Worm (Caenorhabditis elegans) whole organism, young adult: ENCODE data around the gene srh-174.

Source experiments
- B0019.2 ChIP-seq: fragments of 200-800 bp; sonication (Bioruptor generic); conservative IDR thresholded peaks from 2 replicates; pipeline ENCODE4 v1.3.6; 2022; ENCODE audit warnings: missing genetic modification reagents, missing genetic modification characterization, missing compliant biosample characterization
- B0336.3 ChIP-seq: fragments of 200-800 bp; sonication (Bioruptor generic); IDR thresholded peaks from 2 replicates; pipeline ENCODE4 v1.3.6; 2022; ENCODE audit warnings: missing genetic modification characterization, missing compliant biosample characterization
- F23B12.7 ChIP-seq: sonication (generic microtip); optimal IDR thresholded peaks from 2 replicates; lab custom pipeline; 2017; ENCODE audit warnings: missing genetic modification characterization, mild to moderate bottlenecking, missing compliant biosample characterization, antibody characterized with exemption, moderate library complexity; ENCODE audit not compliant: insufficient read depth
- F49E8.2 ChIP-seq: sonication (generic microtip); optimal IDR thresholded peaks from 3 replicates; lab custom pipeline; 2017; ENCODE audit warnings: missing genetic modification characterization, mild to moderate bottlenecking, missing compliant biosample characterization, antibody characterized with exemption, moderate library complexity; ENCODE audit not compliant: insufficient read depth
- K11D2.4 ChIP-seq: fragments of 200-800 bp; sonication (Bioruptor generic); IDR thresholded peaks from 2 replicates; pipeline ENCODE4 v1.3.6; 2022; ENCODE audit warnings: missing genetic modification reagents, missing genetic modification characterization, missing compliant biosample characterization
- T26A5.8 ChIP-seq: sonication (generic microtip); optimal IDR thresholded peaks from 2 replicates; lab custom pipeline; 2016; ENCODE audit warnings: missing genetic modification characterization, missing compliant biosample characterization
- Y53F4B.3 ChIP-seq: fragments of 200-800 bp; sonication (Bioruptor generic); IDR thresholded peaks from 2 replicates; pipeline ENCODE4 v1.3.6; 2022; ENCODE audit warnings: missing genetic modification reagents, missing genetic modification characterization, missing compliant biosample characterization
- Y53G8AR.9 ChIP-seq: fragments of 200-800 bp; sonication (Bioruptor generic); conservative IDR thresholded peaks from 2 replicates; pipeline ENCODE4 v1.3.6; 2022; ENCODE audit warnings: missing genetic modification reagents, missing genetic modification characterization, missing compliant biosample characterization
- Y67H2A.10 ChIP-seq: fragments of 200-800 bp; sonication (Bioruptor generic); conservative IDR thresholded peaks from 2 replicates; pipeline ENCODE4 v1.3.6; 2022; ENCODE audit warnings: missing genetic modification reagents, missing genetic modification characterization, missing compliant biosample characterization
- Y79H2A.3 ChIP-seq: fragments of 200-800 bp; sonication (Bioruptor generic); conservative IDR thresholded peaks from 2 replicates; pipeline ENCODE4 v1.3.6; 2022; ENCODE audit warnings: missing genetic modification reagents, missing genetic modification characterization, missing compliant biosample characterization
- Y95B8A.8 ChIP-seq: fragments of 200-800 bp; sonication (Bioruptor generic); IDR thresholded peaks from 2 replicates; pipeline ENCODE4 v1.3.6; 2022; ENCODE audit warnings: missing genetic modification reagents, missing genetic modification characterization, missing compliant biosample characterization
- akir-1 ChIP-seq: fragments of 200-800 bp; sonication (Bioruptor generic); optimal IDR thresholded peaks from 2 replicates; lab custom pipeline; 2018; ENCODE audit warnings: mild to moderate bottlenecking, missing genetic modification characterization, moderate library complexity, missing compliant biosample characterization
- ama-1 ChIP-seq, 3 experiments: fragments of 150-350 bp in 1 of 3; sonication (generic microtip) in 2 of 3; optimal IDR thresholded peaks; 2 replicates each; lab custom pipeline; 2014 to 2018; ENCODE audit warnings: missing biosample characterization in 2 of 3, missing genetic modification characterization in 2 of 3, missing genetic modification reagents in 2 of 3
- athp-1 ChIP-seq: sonication (generic microtip); optimal IDR thresholded peaks from 2 replicates; lab custom pipeline; 2017; ENCODE audit warnings: mild to moderate bottlenecking, missing genetic modification characterization, missing compliant biosample characterization
- die-1 ChIP-seq: sonication (generic microtip); optimal IDR thresholded peaks from 2 replicates; lab custom pipeline; 2016; ENCODE audit warnings: missing genotype, mild to moderate bottlenecking, missing genetic modification characterization, missing compliant biosample characterization
- efl-1 ChIP-seq: fragments of 150-350 bp; optimal IDR thresholded peaks from 2 replicates; lab custom pipeline; 2014; ENCODE audit warnings: missing biosample characterization, missing genetic modification reagents, missing genetic modification characterization
- ekl-4 ChIP-seq: fragments of 200-800 bp; sonication (Bioruptor generic); IDR thresholded peaks from 2 replicates; pipeline ENCODE4 v1.3.6; 2022; ENCODE audit warnings: missing genetic modification reagents, missing genetic modification characterization, missing compliant biosample characterization
- hlh-26 ChIP-seq: fragments of 200-800 bp; sonication (Bioruptor generic); conservative IDR thresholded peaks from 2 replicates; pipeline ENCODE4 v1.3.6; 2022; ENCODE audit warnings: missing genetic modification reagents, missing genetic modification characterization, missing compliant biosample characterization
- lag-1 ChIP-seq: fragments of 200-800 bp; sonication (Bioruptor generic); IDR thresholded peaks from 2 replicates; pipeline ENCODE4 v1.3.6; 2022; ENCODE audit warnings: missing genetic modification reagents, missing genetic modification characterization, missing compliant biosample characterization
- lin-26 ChIP-seq: fragments of 200-800 bp; sonication (Bioruptor generic); IDR thresholded peaks from 2 replicates; pipeline ENCODE4 v1.3.6; 2022; ENCODE audit warnings: missing genetic modification reagents, missing genetic modification characterization, missing compliant biosample characterization
- lin-35 ChIP-seq, 3 experiments: fragments of 150-350 bp in 2 of 3; sonication (generic microtip) in 1 of 3; optimal IDR thresholded peaks; 2 replicates each; lab custom pipeline; 2014 to 2018; ENCODE audit warnings: missing biosample characterization in 3 of 3, missing genetic modification characterization in 3 of 3, missing genetic modification reagents in 3 of 3
- lsl-1 ChIP-seq: fragments of 200-800 bp; sonication (Bioruptor generic); optimal IDR thresholded peaks from 2 replicates; lab custom pipeline; 2018; ENCODE audit warnings: mild to moderate bottlenecking, missing genetic modification characterization, moderate library complexity, missing compliant biosample characterization
- lsy-27 ChIP-seq: sonication (generic microtip); optimal IDR thresholded peaks from 2 replicates; lab custom pipeline; 2017; ENCODE audit warnings: missing genetic modification characterization, mild to moderate bottlenecking, missing compliant biosample characterization, antibody characterized with exemption, missing genotype, borderline replicate concordance; ENCODE audit not compliant: insufficient read depth
- mes-4 ChIP-seq: sonication (generic microtip); optimal IDR thresholded peaks from 2 replicates; lab custom pipeline; 2016; ENCODE audit warnings: missing genotype, missing genetic modification characterization, missing compliant biosample characterization
- mxl-1 ChIP-seq: sonication (generic microtip); optimal IDR thresholded peaks from 2 replicates; lab custom pipeline; 2016; ENCODE audit warnings: missing genetic modification characterization, missing compliant biosample characterization
- nfya-2 ChIP-seq: fragments of 200-800 bp; sonication (Bioruptor generic); IDR thresholded peaks from 2 replicates; pipeline ENCODE4 v1.3.6; 2022; ENCODE audit warnings: missing genetic modification reagents, missing genetic modification characterization, missing compliant biosample characterization
- nhr-120 ChIP-seq: fragments of 200-800 bp; sonication (Bioruptor generic); IDR thresholded peaks from 2 replicates; pipeline ENCODE4 v1.3.6; 2022; ENCODE audit warnings: missing genetic modification characterization, missing compliant biosample characterization
- nhr-80 ChIP-seq: sonication (generic microtip); optimal IDR thresholded peaks from 2 replicates; lab custom pipeline; 2016; ENCODE audit warnings: missing genetic modification characterization, missing compliant biosample characterization
- pha-4 ChIP-seq: fragments of 150-350 bp; sonication (generic microtip); optimal IDR thresholded peaks from 2 replicates; lab custom pipeline; 2014; ENCODE audit warnings: missing biosample characterization, missing genetic modification reagents, missing genetic modification characterization
- rcor-1 ChIP-seq: fragments of 200-800 bp; sonication (Bioruptor generic); IDR thresholded peaks from 2 replicates; pipeline ENCODE4 v1.3.6; 2022; ENCODE audit warnings: missing genetic modification reagents, missing genetic modification characterization, missing compliant biosample characterization
- repo-1 ChIP-seq: sonication (generic microtip); optimal IDR thresholded peaks from 2 replicates; lab custom pipeline; 2017; ENCODE audit warnings: mild to moderate bottlenecking, missing genetic modification characterization, missing compliant biosample characterization
- snpc-4 ChIP-seq, 5 experiments: fragments of 150-350 bp in 1 of 5; sonication (generic microtip) in 4 of 5; optimal IDR thresholded peaks; 2 replicates each; lab custom pipeline; 2014 to 2018; ENCODE audit warnings: missing genetic modification characterization in 5 of 5, missing biosample characterization in 3 of 5, antibody characterized with exemption in 2 of 5, mild to moderate bottlenecking in 2 of 5, missing compliant biosample characterization in 2 of 5, missing genotype in 2 of 5, moderate library complexity in 2 of 5, missing genetic modification reagents in 1 of 5
- somi-1 ChIP-seq: fragments of 200-800 bp; sonication (Bioruptor generic); optimal IDR thresholded peaks from 2 replicates; lab custom pipeline; 2018; ENCODE audit warnings: mild to moderate bottlenecking, missing genetic modification characterization, missing compliant biosample characterization
- tbp1 ChIP-seq: fragments of 200-800 bp; sonication (Bioruptor generic); optimal IDR thresholded peaks from 2 replicates; lab custom pipeline; 2018; ENCODE audit warnings: mild to moderate bottlenecking, missing genetic modification characterization, missing compliant biosample characterization
- zfh-2 ChIP-seq: fragments of 200-800 bp; sonication (Bioruptor generic); conservative IDR thresholded peaks from 2 replicates; pipeline ENCODE4 v1.3.6; 2022; ENCODE audit warnings: missing genetic modification reagents, missing genetic modification characterization, missing compliant biosample characterization
- ztf-18 ChIP-seq: sonication (generic microtip); optimal IDR thresholded peaks from 2 replicates; lab custom pipeline; 2016; ENCODE audit warnings: missing genotype, mild to moderate bottlenecking, missing genetic modification characterization, missing compliant biosample characterization

Gene srh-174

ce11 chrV:17167457-17167856, 11.1 kb upstream of the srh-174 start, which contains the start of gene srz-66:
srz-66 (minus strand) TSS chrV:17167557.
- TF ChIP-seq K11D2.4 (GFP tag; lab: Robert Waterston, UW) = no peak
- no peak for TF ChIP-seq hlh-26 (GFP tag; lab: Robert Waterston, UW)
- TF ChIP-seq nfya-2 (GFP tag; lab: Robert Waterston, UW) = no peak
- no peak for TF ChIP-seq Y53G8AR.9 (GFP tag; lab: Robert Waterston, UW)
- no peak for TF ChIP-seq F23B12.7 (tag; lab: Kevin White, UChicago)
- TF ChIP-seq ekl-4 (GFP tag; lab: Robert Waterston, UW) = no peak
- no peak for TF ChIP-seq lsl-1 (GFP tag; lab: Kevin White, UChicago)
- no peak for TF ChIP-seq Y79H2A.3
- TF ChIP-seq efl-1 (GFP tag; lab: Kevin White, UChicago) = no peak
- no peak for TF ChIP-seq snpc-4 (GFP tag; optimal IDR thresholded peaks at IDR 0.05; lab: Kevin White, UChicago)
- TF ChIP-seq snpc-4 (tag; optimal IDR thresholded peaks at IDR 0.05; lab: Kevin White, UChicago) = no peak
- no peak for TF ChIP-seq rcor-1 (GFP tag; lab: Robert Waterston, UW)

ce11 chrV:17170822-17171221, 7.7 kb upstream of the srh-174 start, which contains the start of gene srw-51:
srw-51 (minus strand) TSS chrV:17170922.
- TF ChIP-seq tbp1 (GFP tag; lab: Kevin White, UChicago) = no peak
- no peak for TF ChIP-seq mes-4 (tag; lab: Kevin White, UChicago)
- no peak for TF ChIP-seq Y53F4B.3 (GFP tag; lab: Robert Waterston, UW)
- no peak for TF ChIP-seq B0019.2 (GFP tag; lab: Robert Waterston, UW)
- no peak for TF ChIP-seq ztf-18 (tag; lab: Kevin White, UChicago)
- no peak for TF ChIP-seq pha-4 (tag; lab: Kevin White, UChicago)
- no peak for TF ChIP-seq ama-1 (optimal IDR thresholded peaks at IDR 0.05; lab: Kevin White, UChicago)
- no peak for TF ChIP-seq ama-1 (GFP tag; optimal IDR thresholded peaks at IDR 0.05; lab: Kevin White, UChicago)
- TF ChIP-seq F49E8.2 (tag; lab: Kevin White, UChicago) = no peak
- no peak for TF ChIP-seq lsl-1 (GFP tag; lab: Kevin White, UChicago)
- no peak for TF ChIP-seq Y67H2A.10 (GFP tag; lab: Robert Waterston, UW)
- TF ChIP-seq nhr-120 (GFP tag; lab: Robert Waterston, UW) = no peak
- no peak for TF ChIP-seq athp-1 (tag; lab: Kevin White, UChicago)
- TF ChIP-seq mxl-1 (tag; lab: Kevin White, UChicago) = no peak
- no peak for TF ChIP-seq B0336.3
- no peak for TF ChIP-seq lsy-27 (tag; lab: Kevin White, UChicago)
- TF ChIP-seq akir-1 = no peak
- no peak for TF ChIP-seq lin-26 (GFP tag; lab: Robert Waterston, UW)
- TF ChIP-seq repo-1 (tag; lab: Kevin White, UChicago) = no peak
- TF ChIP-seq die-1 (tag; lab: Kevin White, UChicago) = no peak
- no peak for TF ChIP-seq nhr-80

ce11 chrV:17171551-17171950, 7.0 kb upstream of the srh-174 start, which contains the start of gene srbc-26:
srbc-26 (plus strand) TSS chrV:17171851.
- TF ChIP-seq lag-1 (no peak), lin-35 (GFP tag; optimal IDR thresholded peaks at IDR 0.05; lab: Kevin White, UChicago) (no peak), zfh-2 (GFP tag; lab: Robert Waterston, UW) (no peak), Y95B8A.8 (GFP tag; lab: Robert Waterston, UW) (no peak), T26A5.8 (tag; lab: Kevin White, UChicago) (no peak), somi-1 (GFP tag; lab: Kevin White, UChicago) (no peak)
